Fruit fly (Drosophila melanogaster) whole organism, embryonic: ENCODE data around the gene barr.

ENCODE experiments used
- CG11085 ChIP-seq: fragments of 200-800 bp; sonication (Bioruptor generic); IDR thresholded peaks from 2 replicates; pipeline ENCODE4 v1.3.6; 2022; ENCODE audit warnings: missing biosample characterization, missing genetic modification characterization
- CG11560 ChIP-seq: fragments of 200-800 bp; sonication (Bioruptor generic); IDR thresholded peaks from 3 replicates; pipeline ENCODE4 v1.3.6; 2022; ENCODE audit warnings: missing biosample characterization, missing genetic modification characterization
- CG12236 ChIP-seq: fragments of 200-800 bp; sonication (Bioruptor generic); optimal IDR thresholded peaks from 2 replicates; lab custom pipeline; 2016; ENCODE audit warnings: missing biosample characterization, missing genetic modification characterization
- CG14050 ChIP-seq: fragments of 200-800 bp; sonication (Bioruptor generic); IDR thresholded peaks from 3 replicates; pipeline ENCODE4 v1.3.6; 2022; ENCODE audit warnings: missing biosample characterization, missing genetic modification characterization
- CG16813 ChIP-seq: fragments of 200-800 bp; sonication (Bioruptor generic); IDR thresholded peaks from 3 replicates; pipeline ENCODE4 v1.3.6; 2022; ENCODE audit warnings: missing biosample characterization, missing genetic modification characterization; ENCODE audit not compliant: partially characterized antibody
- CG17328 ChIP-seq: fragments of 200-800 bp; sonication (Bioruptor generic); IDR thresholded peaks from 2 replicates; pipeline ENCODE4 v1.3.6; 2022; ENCODE audit warnings: missing biosample characterization, missing genetic modification characterization
- CG2889 ChIP-seq: fragments of 200-800 bp; sonication (Bioruptor generic); IDR thresholded peaks from 3 replicates; pipeline ENCODE4 v1.3.6; 2022; ENCODE audit warnings: missing biosample characterization, missing genetic modification characterization
- CG3163 ChIP-seq: fragments of 200-800 bp; sonication (Bioruptor generic); optimal IDR thresholded peaks from 3 replicates; lab custom pipeline; 2016; ENCODE audit warnings: missing biosample characterization, missing genetic modification characterization
- CG32767 ChIP-seq: fragments of 200-800 bp; sonication (Bioruptor generic); IDR thresholded peaks from 2 replicates; pipeline ENCODE4 v1.3.6; 2022; ENCODE audit warnings: missing biosample characterization, missing genetic modification characterization
- CG3726 ChIP-seq: fragments of 200-800 bp; sonication (Bioruptor generic); IDR thresholded peaks from 3 replicates; pipeline ENCODE4, ENCODE4 v1.3.6; 2022; ENCODE audit warnings: missing biosample characterization, missing genetic modification characterization
- CG4730 ChIP-seq: fragments of 200-800 bp; sonication (Bioruptor generic); IDR thresholded peaks from 2 replicates; pipeline ENCODE4 v1.3.6; 2022; ENCODE audit warnings: missing biosample characterization, missing genetic modification characterization
- CG4820 ChIP-seq: fragments of 200-800 bp; sonication (Bioruptor generic); optimal IDR thresholded peaks from 3 replicates; lab custom pipeline; 2016; ENCODE audit warnings: missing biosample characterization, missing genetic modification characterization
- CG6654 ChIP-seq: fragments of 200-800 bp; sonication (Bioruptor generic); optimal IDR thresholded peaks from 2 replicates; lab custom pipeline; 2017; ENCODE audit warnings: missing biosample characterization, mild to moderate bottlenecking, missing genetic modification characterization
- CG7963 ChIP-seq: fragments of 200-800 bp; sonication (Bioruptor generic); IDR thresholded peaks from 3 replicates; pipeline ENCODE4 v1.3.6; 2022; ENCODE audit warnings: missing biosample characterization, missing genetic modification characterization; ENCODE audit not compliant: partially characterized antibody
- CG8359 ChIP-seq: fragments of 200-800 bp; sonication (Bioruptor generic); optimal IDR thresholded peaks from 2 replicates; lab custom pipeline; 2017; ENCODE audit warnings: missing biosample characterization, mild to moderate bottlenecking, missing genetic modification characterization, borderline replicate concordance
- CG8924 ChIP-seq: fragments of 200-800 bp; optimal IDR thresholded peaks from 3 replicates; lab custom pipeline; 2019; ENCODE audit warnings: missing biosample characterization, mild to moderate bottlenecking, missing genetic modification characterization, moderate library complexity
- D19B ChIP-seq: fragments of 200-800 bp; sonication (Bioruptor generic); optimal IDR thresholded peaks from 2 replicates; lab custom pipeline; 2017; ENCODE audit warnings: missing biosample characterization, mild to moderate bottlenecking, missing genetic modification characterization
- Dip3 ChIP-seq: fragments of 200-800 bp; sonication (Bioruptor generic); optimal IDR thresholded peaks from 3 replicates; lab custom pipeline; 2016; ENCODE audit warnings: missing biosample characterization, missing genetic modification characterization
- ERR ChIP-seq: fragments of 200-800 bp; sonication (Bioruptor generic); optimal IDR thresholded peaks from 2 replicates; lab custom pipeline; 2016; ENCODE audit warnings: missing biosample characterization, missing genetic modification characterization
- NK7.1 ChIP-seq: fragments of 200-800 bp; sonication (Bioruptor generic); optimal IDR thresholded peaks from 3 replicates; lab custom pipeline; 2016; ENCODE audit warnings: missing biosample characterization, missing genetic modification characterization
- Nf-YA ChIP-seq: fragments of 200-800 bp; sonication (Bioruptor generic); IDR thresholded peaks from 2 replicates; pipeline ENCODE4 v1.3.6; 2022; ENCODE audit warnings: missing biosample characterization, missing genetic modification characterization
- Sin3A ChIP-seq: fragments of >200 bp; optimal IDR thresholded peaks from 2 replicates; lab custom pipeline; 2018
- al ChIP-seq: fragments of 200-800 bp; sonication (Bioruptor generic); IDR thresholded peaks from 2 replicates; pipeline ENCODE4 v1.3.6; 2022; ENCODE audit warnings: missing biosample characterization, missing genetic modification characterization
- ap ChIP-seq: fragments of 200-800 bp; sonication (Bioruptor generic); IDR thresholded peaks from 2 replicates; pipeline ENCODE4 v1.3.6; 2022; ENCODE audit warnings: missing biosample characterization, missing genetic modification characterization
- ash1 ChIP-seq: fragments of 200-800 bp; sonication (Bioruptor generic); optimal IDR thresholded peaks from 2 replicates; lab custom pipeline; 2018; ENCODE audit warnings: missing biosample characterization, mild to moderate bottlenecking, missing genetic modification characterization
- bcd ChIP-seq: fragments of 200-800 bp; sonication (Bioruptor generic); optimal IDR thresholded peaks from 2 replicates; lab custom pipeline; 2017; ENCODE audit warnings: missing biosample characterization, mild to moderate bottlenecking, missing genetic modification characterization
- crp ChIP-seq, 2 experiments: fragments of 200-800 bp; sonication (Bioruptor generic); optimal IDR thresholded peaks; 2 replicates in 1 of 2; 3 replicates in 1 of 2; lab custom pipeline; 2017; ENCODE audit warnings: missing biosample characterization in 2 of 2, missing genetic modification characterization in 2 of 2, mild to moderate bottlenecking in 1 of 2, moderate library complexity in 1 of 2
- dati ChIP-seq: fragments of 200-800 bp; sonication (Bioruptor generic); IDR thresholded peaks from 2 replicates; pipeline ENCODE4 v1.3.6; 2022; ENCODE audit warnings: missing biosample characterization, missing genetic modification characterization
- disco-r ChIP-seq: fragments of 200-800 bp; sonication (Bioruptor generic); optimal IDR thresholded peaks from 2 replicates; lab custom pipeline; 2016; ENCODE audit warnings: missing biosample characterization, missing genetic modification characterization
- dm ChIP-seq: fragments of 200-800 bp; sonication (Bioruptor generic); optimal IDR thresholded peaks from 3 replicates; lab custom pipeline; 2016; ENCODE audit warnings: missing biosample characterization, missing genetic modification characterization
- emc ChIP-seq: fragments of 200-800 bp; sonication (Bioruptor generic); optimal IDR thresholded peaks from 2 replicates; lab custom pipeline; 2016; ENCODE audit warnings: missing biosample characterization, missing genetic modification characterization
- fd96Cb ChIP-seq: fragments of 200-800 bp; sonication (Bioruptor generic); optimal IDR thresholded peaks from 2 replicates; lab custom pipeline; 2018; ENCODE audit warnings: missing biosample characterization, mild to moderate bottlenecking, missing genetic modification characterization, moderate library complexity
- gcm2 ChIP-seq: fragments of 200-800 bp; sonication (Bioruptor generic); optimal IDR thresholded peaks from 2 replicates; lab custom pipeline; 2016; ENCODE audit warnings: missing biosample characterization, missing genetic modification characterization
- hkb ChIP-seq, 2 experiments: fragments of 200-800 bp in 1 of 2; fragments of >200 bp in 1 of 2; sonication (Bioruptor generic) in 1 of 2; IDR thresholded peaks in 1 of 2; optimal IDR thresholded peaks in 1 of 2; 2 replicates each; pipeline versions ENCODE4 v1.3.6 to Lab custom; 2017 to 2022; ENCODE audit warnings: missing biosample characterization in 1 of 2, missing genetic modification characterization in 1 of 2
- insv ChIP-seq, 2 experiments: fragments of 200-800 bp; sonication (Bioruptor generic); optimal IDR thresholded peaks; 3 replicates each; lab custom pipeline; 2016 to 2018; ENCODE audit warnings: missing biosample characterization in 2 of 2, missing genetic modification characterization in 2 of 2
- odd ChIP-seq: fragments of 200-800 bp; sonication (Bioruptor generic); optimal IDR thresholded peaks from 2 replicates; lab custom pipeline; 2017; ENCODE audit warnings: missing biosample characterization, mild to moderate bottlenecking, missing genetic modification characterization
- ranshi ChIP-seq: fragments of 200-800 bp; sonication (Bioruptor generic); IDR thresholded peaks from 2 replicates; pipeline ENCODE4 v1.3.6; 2022; ENCODE audit warnings: missing biosample characterization, missing genetic modification characterization
- salm ChIP-seq: fragments of 200-800 bp; sonication (Bioruptor generic); optimal IDR thresholded peaks from 2 replicates; lab custom pipeline; 2018; ENCODE audit warnings: missing biosample characterization, mild to moderate bottlenecking, missing genetic modification characterization
- sc ChIP-seq, 3 experiments: fragments of >200 bp in 2 of 3; fragments of 200-800 bp in 1 of 3; sonication (Bioruptor generic) in 1 of 3; optimal IDR thresholded peaks; 2 replicates in 2 of 3; 3 replicates in 1 of 3; lab custom pipeline; 2017; ENCODE audit warnings: mild to moderate bottlenecking in 1 of 3, missing biosample characterization in 1 of 3, missing genetic modification characterization in 1 of 3, missing genetic modification reagents in 1 of 3
- seq ChIP-seq: fragments of 200-800 bp; sonication (Bioruptor generic); IDR thresholded peaks from 2 replicates; pipeline ENCODE4 v1.3.6; 2022; ENCODE audit warnings: missing biosample characterization, missing genetic modification characterization
- sob ChIP-seq: fragments of 200-800 bp; sonication (Bioruptor generic); IDR thresholded peaks from 2 replicates; pipeline ENCODE4 v1.3.6; 2022; ENCODE audit warnings: missing biosample characterization, missing genetic modification characterization
- sqz ChIP-seq: fragments of 200-800 bp; sonication (Bioruptor generic); optimal IDR thresholded peaks from 3 replicates; lab custom pipeline; 2018; ENCODE audit warnings: missing biosample characterization, mild to moderate bottlenecking, missing genetic modification characterization
- tll ChIP-seq, 2 experiments: fragments of 200-800 bp in 1 of 2; fragments of >200 bp in 1 of 2; sonication (Bioruptor generic) in 1 of 2; optimal IDR thresholded peaks; 2 replicates each; lab custom pipeline; 2017 to 2019; ENCODE audit warnings: missing biosample characterization in 2 of 2, missing genetic modification characterization in 2 of 2, mild to moderate bottlenecking in 1 of 2, moderate library complexity in 1 of 2
- unpg ChIP-seq: fragments of 200-800 bp; sonication (Bioruptor generic); optimal IDR thresholded peaks from 3 replicates; lab custom pipeline; 2018; ENCODE audit warnings: missing biosample characterization, mild to moderate bottlenecking, missing genetic modification characterization, moderate library complexity
- vfl ChIP-seq: fragments of 200-800 bp; sonication (Bioruptor generic); optimal IDR thresholded peaks from 2 replicates; lab custom pipeline; 2016; ENCODE audit warnings: missing biosample characterization, missing genetic modification characterization
- zfh1 ChIP-seq: fragments of 200-800 bp; sonication (Bioruptor generic); IDR thresholded peaks from 3 replicates; pipeline ENCODE4 v1.3.6; 2022; ENCODE audit warnings: missing biosample characterization, missing genetic modification characterization

Gene barr

DNA sequence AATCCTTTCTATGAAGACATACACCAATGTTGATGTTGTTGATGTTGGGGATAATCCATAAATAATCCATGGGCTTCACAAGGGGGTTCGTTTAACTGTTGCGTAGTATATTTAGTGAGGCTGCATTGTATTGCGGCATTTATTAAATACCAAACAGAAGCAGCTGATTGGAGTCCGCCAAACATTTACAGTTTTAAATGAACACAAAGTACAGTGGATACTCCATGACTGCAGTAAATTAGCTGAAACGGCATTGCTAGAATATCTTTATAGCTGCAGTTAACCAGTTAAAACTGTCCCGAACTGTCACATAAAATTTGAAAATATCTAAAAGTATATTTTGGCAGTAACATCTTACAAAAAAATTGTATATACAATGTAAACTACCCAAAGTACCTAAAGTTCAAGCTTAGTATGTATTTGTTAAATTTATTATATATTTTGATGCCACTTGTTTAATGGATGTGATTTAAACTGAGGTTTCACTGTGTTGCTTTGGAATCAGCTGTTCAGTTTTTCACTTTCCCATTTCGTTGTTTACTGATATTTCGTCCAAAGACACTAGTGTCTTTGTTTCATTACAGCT, 30.0 kb upstream of the barr start, which contains the start of the genes CG10747 and Pyroxd1 (continued):
- peak; percentile 82 for TF ChIP-seq dm
- peak; percentile 49; the same call in 1 of the 2 replicates for TF ChIP-seq dati (GFP tag; lab: Robert Waterston, UW)
- TF ChIP-seq odd (GFP tag; lab: Kevin White, UChicago), result peak; percentile 97
- TF ChIP-seq sob (GFP tag; lab: Robert Waterston, UW), result peak; percentile 97
- TF ChIP-seq ap (GFP tag; lab: Robert Waterston, UW), result peak; percentile 90
- no peak for TF ChIP-seq hkb (optimal IDR thresholded peaks at IDR 0.05; lab: Kevin White, UChicago)
- TF ChIP-seq hkb (GFP tag; IDR thresholded peaks at IDR 0.05; lab: Robert Waterston, UW), result peak; percentile 96

DNA sequence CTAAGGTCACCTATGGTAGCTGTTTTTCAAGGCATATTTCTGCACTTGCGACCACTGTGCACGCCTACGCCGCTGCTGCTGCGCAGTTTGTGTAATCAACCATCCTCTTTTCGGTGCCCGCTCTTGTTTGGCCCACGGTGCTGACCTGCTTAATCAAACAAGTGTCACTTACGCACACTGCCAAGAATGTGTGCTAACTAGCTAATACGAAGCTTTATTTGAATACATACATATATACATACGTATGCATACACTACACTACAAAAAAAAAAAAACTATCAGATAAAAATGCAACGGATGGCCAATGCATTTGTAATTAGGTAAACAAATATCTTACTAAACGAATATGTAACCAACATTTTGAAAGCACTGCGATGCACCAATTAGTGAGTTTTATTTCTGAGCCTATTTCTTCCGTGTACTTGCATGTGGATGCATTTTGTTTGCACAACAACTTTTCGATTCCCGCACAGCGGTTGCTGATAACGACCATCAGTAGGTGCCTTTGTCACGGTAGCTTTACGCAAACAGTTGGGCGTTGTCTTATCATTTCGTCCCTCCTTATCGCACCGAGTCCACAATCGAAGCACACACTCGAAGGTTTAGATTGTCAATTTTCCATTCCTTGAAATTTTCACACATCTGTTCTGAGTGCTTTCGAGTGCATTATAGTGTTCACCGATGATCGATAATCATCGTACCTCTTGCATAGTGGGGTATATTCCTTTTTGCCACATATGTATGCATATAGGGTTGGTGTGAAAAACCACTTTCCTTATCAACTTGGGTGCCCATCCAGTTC, 25.3 kb upstream of the barr start:
- peak; percentile 90 for TF ChIP-seq seq (GFP tag; lab: Robert Waterston, UW)
- peak; percentile 6 for TF ChIP-seq ERR
- peak; percentile 88 for TF ChIP-seq zfh1 (GFP tag; lab: Robert Waterston, UW)
- peak; percentile 88 for TF ChIP-seq CG12236 (GFP tag; lab: Kevin White, UChicago)
- no peak for TF ChIP-seq Sin3A (lab: Kevin White, UChicago)
- TF ChIP-seq disco-r, result peak; percentile 71
- TF ChIP-seq NK7.1 (GFP tag; lab: Kevin White, UChicago), result peak; percentile 32
- TF ChIP-seq salm (tag; lab: Kevin White, UChicago), result peak; percentile 73
- TF ChIP-seq Dip3, result peak; percentile 31
- TF ChIP-seq CG32767 (GFP tag; lab: Robert Waterston, UW), result no peak; the same call in 1 of the 2 replicates
- peak; percentile 73 for TF ChIP-seq Nf-YA (GFP tag; lab: Robert Waterston, UW)
- TF ChIP-seq CG8924 (tag; lab: Kevin White, UChicago), result peak; percentile 83
- peak; percentile 11 for TF ChIP-seq vfl
- peak in 1 of 2 experiments; percentile 6 for TF ChIP-seq tll (GFP tag; optimal IDR thresholded peaks at IDR 0.05; lab: Kevin White, UChicago)
- TF ChIP-seq emc (GFP tag; lab: Kevin White, UChicago), result peak; percentile 32
- no peak for TF ChIP-seq sc (optimal IDR thresholded peaks at IDR 0.05; lab: Kevin White, UChicago)
- peak; percentile 81 for TF ChIP-seq sc (GFP tag; optimal IDR thresholded peaks at IDR 0.05; lab: Kevin White, UChicago)
- peak; percentile 69 for TF ChIP-seq bcd
- TF ChIP-seq CG4820 (GFP tag; lab: Kevin White, UChicago), result peak; percentile 78
- peak; percentile 83 for TF ChIP-seq dati (GFP tag; lab: Robert Waterston, UW)
- TF ChIP-seq CG7963, result no peak
- peak; percentile 84 for TF ChIP-seq gcm2 (GFP tag; lab: Kevin White, UChicago)
- no peak for TF ChIP-seq ash1 (GFP tag; lab: Kevin White, UChicago)
- peak; percentile 89 for TF ChIP-seq unpg
- peak; percentile 62 for TF ChIP-seq D19B (GFP tag; lab: Kevin White, UChicago)
- peak; percentile 77; the same call in 1 of the 3 replicates for TF ChIP-seq CG3726 (GFP tag; lab: Robert Waterston, UW)
- TF ChIP-seq crp (GFP tag; optimal IDR thresholded peaks at IDR 0.05; lab: Kevin White, UChicago), result peak in 1 of 2 experiments; percentile 51
- TF ChIP-seq CG14050, result peak; percentile 82
- peak; percentile 54 for TF ChIP-seq CG3163 (GFP tag; lab: Kevin White, UChicago)
- TF ChIP-seq CG11085 (GFP tag; lab: Robert Waterston, UW), result peak; percentile 47
- no peak for TF ChIP-seq al
- peak; percentile 80 for TF ChIP-seq fd96Cb (tag; lab: Kevin White, UChicago)
- peak; percentile 75 for TF ChIP-seq CG6654 (GFP tag; lab: Kevin White, UChicago)
- TF ChIP-seq sqz (GFP tag; lab: Kevin White, UChicago), result peak; percentile 85
- peak; percentile 56 for TF ChIP-seq CG8359
- TF ChIP-seq CG4730 (GFP tag; lab: Robert Waterston, UW), result peak; percentile 90
- TF ChIP-seq CG17328 (GFP tag; lab: Robert Waterston, UW), result peak; percentile 92
- TF ChIP-seq ranshi (GFP tag; lab: Robert Waterston, UW), result peak; percentile 81
- peak; percentile 8 to 19 for TF ChIP-seq insv (GFP tag; optimal IDR thresholded peaks at IDR 0.05; lab: Kevin White, UChicago)
- TF ChIP-seq CG11560 (tag; lab: Robert Waterston, UW), result 0 out of 3 replicates have a peak, but pooled peaks have one; percentile 45
- TF ChIP-seq CG2889 (GFP tag; lab: Robert Waterston, UW), result peak; percentile 69
- no peak for TF ChIP-seq CG16813 (GFP tag; lab: Robert Waterston, UW)
